Worm (Caenorhabditis elegans): Measurements from ENCODE around the gene pde-3.

DNA sequence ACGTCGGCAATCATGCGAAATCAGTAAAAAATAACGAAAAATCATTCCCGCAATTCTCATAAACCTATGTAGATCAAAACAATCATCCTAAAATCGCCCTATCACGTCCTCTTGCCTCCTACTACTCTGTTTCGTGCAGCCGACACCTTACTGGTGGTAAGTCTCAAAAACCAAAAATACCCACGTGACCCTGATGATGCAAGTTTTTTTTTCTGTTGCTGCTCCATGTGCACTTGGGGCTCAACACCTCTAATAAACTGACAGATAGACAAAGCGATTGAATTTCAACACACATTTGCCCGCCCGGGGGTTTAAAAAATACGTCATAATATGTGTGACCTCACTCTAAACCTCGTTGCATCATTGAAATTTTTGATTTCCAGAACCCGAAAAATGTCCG, 2.7 kb upstream of the pde-3 start:
- TF ChIP-seq fkh-10 (GFP tag; optimal IDR thresholded peaks at IDR 0.05) (no peak), nhr-11 (tag; optimal IDR thresholded peaks at IDR 0.05) (no peak), ama-1 (optimal IDR thresholded peaks at IDR 0.05) (no peak), ceh-48 (tag; optimal IDR thresholded peaks at IDR 0.05) (no peak), elt-2 (tag; optimal IDR thresholded peaks at IDR 0.05) (no peak), ztf-16 (tag; optimal IDR thresholded peaks at IDR 0.05) (no peak), ceh-9 (tag; optimal IDR thresholded peaks at IDR 0.05) (no peak), unc-86 (tag; optimal IDR thresholded peaks at IDR 0.05) (no peak)
